Worm (Caenorhabditis elegans) whole organism, L1 larva: ENCODE data around the gene T12G3.4.

Experiments
- C04F5.9 ChIP-seq: sonication (generic microtip); optimal IDR thresholded peaks from 2 replicates; lab custom pipeline; 2016; ENCODE audit warnings: missing genetic modification characterization, missing compliant biosample characterization
- C16A3.4 ChIP-seq: fragments of 150-350 bp; optimal IDR thresholded peaks from 2 replicates; lab custom pipeline; 2014; ENCODE audit warnings: missing biosample characterization, missing genetic modification characterization
- F16B12.6 ChIP-seq: fragments of 150-350 bp; optimal IDR thresholded peaks from 2 replicates; lab custom pipeline; 2014; ENCODE audit warnings: missing biosample characterization, missing genetic modification characterization
- Y116A8C.19 ChIP-seq: sonication (generic microtip); optimal IDR thresholded peaks from 2 replicates; lab custom pipeline; 2016; ENCODE audit warnings: missing compliant biosample characterization, missing genetic modification characterization, borderline replicate concordance
- aha-1 ChIP-seq: fragments of 150-350 bp; optimal IDR thresholded peaks from 2 replicates; lab custom pipeline; 2014; ENCODE audit warnings: missing biosample characterization, missing genetic modification characterization
- alr-1 ChIP-seq: fragments of 200-800 bp; sonication (Bioruptor generic); optimal IDR thresholded peaks from 2 replicates; lab custom pipeline; 2018; ENCODE audit warnings: borderline replicate concordance, mild to moderate bottlenecking, missing genetic modification characterization, missing compliant biosample characterization
- aly-2 ChIP-seq: fragments of 150-350 bp; optimal IDR thresholded peaks from 2 replicates; lab custom pipeline; 2014; ENCODE audit warnings: missing biosample characterization, missing genetic modification characterization
- ama-1 ChIP-seq: fragments of 150-350 bp; optimal IDR thresholded peaks from 2 replicates; lab custom pipeline; 2014
- ceh-8 ChIP-seq: fragments of 200-800 bp; sonication (Bioruptor generic); optimal IDR thresholded peaks from 2 replicates; lab custom pipeline; 2018; ENCODE audit warnings: mild to moderate bottlenecking, missing genetic modification characterization, moderate library complexity, missing compliant biosample characterization
- ceh-82 ChIP-seq, 3 experiments: fragments of 150-350 bp in 1 of 3; sonication (generic microtip) in 2 of 3; optimal IDR thresholded peaks; 2 replicates each; lab custom pipeline; 2014 to 2017; ENCODE audit warnings: missing biosample characterization in 3 of 3, missing genetic modification characterization in 3 of 3
- ces-1 ChIP-seq: fragments of 150-350 bp; optimal IDR thresholded peaks from 2 replicates; lab custom pipeline; 2014; ENCODE audit warnings: missing biosample characterization, missing genetic modification reagents, missing genetic modification characterization
- dpl-1 ChIP-seq, 3 experiments: fragments of 150-350 bp in 2 of 3; sonication (generic microtip) in 1 of 3; optimal IDR thresholded peaks; 2 replicates each; lab custom pipeline; 2014 to 2017; ENCODE audit warnings: missing biosample characterization in 3 of 3, missing genetic modification characterization in 3 of 3, missing genetic modification reagents in 3 of 3
- dsc-1 ChIP-seq: sonication (generic microtip); optimal IDR thresholded peaks from 2 replicates; lab custom pipeline; 2016; ENCODE audit warnings: mild to moderate bottlenecking, missing genetic modification characterization, missing compliant biosample characterization
- efl-3 ChIP-seq: fragments of 200-800 bp; sonication (Bioruptor generic); optimal IDR thresholded peaks from 2 replicates; lab custom pipeline; 2018; ENCODE audit warnings: mild to moderate bottlenecking, missing genetic modification characterization, missing compliant biosample characterization
- elt-2 ChIP-seq: sonication (generic microtip); optimal IDR thresholded peaks from 2 replicates; lab custom pipeline; 2016; ENCODE audit warnings: missing genetic modification characterization, mild to moderate bottlenecking, inconsistent platforms, missing compliant biosample characterization, missing genetic modification reagents
- elt-3 ChIP-seq, 6 experiments: fragments of 150-350 bp in 1 of 6; sonication (generic microtip); optimal IDR thresholded peaks; 2 replicates each; lab custom pipeline; 2017 to 2018; ENCODE audit warnings: missing biosample characterization in 6 of 6, missing genetic modification characterization in 6 of 6, inconsistent platforms in 1 of 6
- fkh-10 ChIP-seq: sonication (generic microtip); optimal IDR thresholded peaks from 2 replicates; lab custom pipeline; 2017; ENCODE audit warnings: missing biosample characterization, missing genetic modification reagents, missing genetic modification characterization
- grh-1 ChIP-seq: fragments of 200-800 bp; sonication (Bioruptor generic); IDR thresholded peaks from 2 replicates; pipeline ENCODE4 v1.3.6; 2022; ENCODE audit warnings: missing genetic modification reagents, missing genetic modification characterization, missing compliant biosample characterization
- irx-1 ChIP-seq: sonication (generic microtip); optimal IDR thresholded peaks from 2 replicates; lab custom pipeline; 2016; ENCODE audit warnings: missing genetic modification characterization, missing compliant biosample characterization
- isw-1 ChIP-seq: fragments of 200-800 bp; sonication (Bioruptor generic); IDR thresholded peaks from 2 replicates; pipeline ENCODE4 v1.3.6; 2022; ENCODE audit warnings: missing genetic modification characterization, missing compliant biosample characterization
- lin-13 ChIP-seq: fragments of 150-350 bp; optimal IDR thresholded peaks from 2 replicates; lab custom pipeline; 2014; ENCODE audit warnings: missing biosample characterization, missing genetic modification reagents, missing genetic modification characterization
- lin-15B ChIP-seq: fragments of 150-350 bp; sonication (generic microtip); optimal IDR thresholded peaks from 3 replicates; lab custom pipeline; 2014; ENCODE audit warnings: missing biosample characterization, missing genetic modification characterization
- lin-35 ChIP-seq, 2 experiments: fragments of 150-350 bp; optimal IDR thresholded peaks; 2 replicates each; lab custom pipeline; 2014; ENCODE audit warnings: missing biosample characterization in 2 of 2, missing genetic modification characterization in 2 of 2, missing genetic modification reagents in 2 of 2
- lin-39 ChIP-seq: fragments of 150-350 bp; optimal IDR thresholded peaks from 2 replicates; lab custom pipeline; 2014; ENCODE audit warnings: missing biosample characterization, missing genetic modification reagents, missing genetic modification characterization
- lir-3 ChIP-seq: sonication (generic microtip); optimal IDR thresholded peaks from 2 replicates; lab custom pipeline; 2016; ENCODE audit warnings: mild to moderate bottlenecking, missing genetic modification characterization, moderate library complexity, missing compliant biosample characterization; ENCODE audit not compliant: poor library complexity
- lsy-2 ChIP-seq, 2 experiments: fragments of 150-350 bp; optimal IDR thresholded peaks; 2 replicates each; lab custom pipeline; 2014; ENCODE audit warnings: missing biosample characterization in 2 of 2, missing genetic modification characterization in 2 of 2
- mep-1 ChIP-seq: fragments of 150-350 bp; optimal IDR thresholded peaks from 2 replicates; lab custom pipeline; 2014; ENCODE audit warnings: missing biosample characterization, missing genetic modification characterization
- nhr-19 ChIP-seq: fragments of 200-800 bp; sonication (Bioruptor generic); conservative IDR thresholded peaks from 2 replicates; pipeline ENCODE4 v1.3.6; 2022; ENCODE audit warnings: missing genetic modification characterization, missing compliant biosample characterization
- nhr-237 ChIP-seq: fragments of 150-350 bp; optimal IDR thresholded peaks from 2 replicates; lab custom pipeline; 2014; ENCODE audit warnings: missing biosample characterization, missing genetic modification characterization
- nhr-28 ChIP-seq: fragments of 150-350 bp; optimal IDR thresholded peaks from 2 replicates; lab custom pipeline; 2014; ENCODE audit warnings: missing biosample characterization, missing genetic modification characterization
- nhr-47 ChIP-seq: sonication (generic microtip); optimal IDR thresholded peaks from 2 replicates; lab custom pipeline; 2016; ENCODE audit warnings: mild to moderate bottlenecking, missing genetic modification characterization, moderate library complexity, missing compliant biosample characterization
- nhr-71 ChIP-seq: sonication (generic microtip); optimal IDR thresholded peaks from 2 replicates; lab custom pipeline; 2016; ENCODE audit warnings: mild to moderate bottlenecking, missing genetic modification characterization, moderate library complexity, missing compliant biosample characterization
- nhr-76 ChIP-seq: sonication (generic microtip); optimal IDR thresholded peaks from 2 replicates; lab custom pipeline; 2017; ENCODE audit warnings: missing biosample characterization, missing genetic modification characterization
- nhr-77 ChIP-seq: fragments of 150-350 bp; optimal IDR thresholded peaks from 2 replicates; lab custom pipeline; 2014; ENCODE audit warnings: missing biosample characterization, missing genetic modification characterization
- nhr-85 ChIP-seq: sonication (generic microtip); peaks from one replicate; lab custom pipeline; 2016; ENCODE audit warnings: missing genetic modification characterization, inconsistent platforms, missing compliant biosample characterization
- nhr-90 ChIP-seq: sonication (generic microtip); optimal IDR thresholded peaks from 2 replicates; lab custom pipeline; 2016; ENCODE audit warnings: mild to moderate bottlenecking, missing genetic modification characterization, missing compliant biosample characterization; ENCODE audit not compliant: poor library complexity
- pag-3 ChIP-seq: sonication (generic microtip); optimal IDR thresholded peaks from 2 replicates; lab custom pipeline; 2017; ENCODE audit warnings: missing genetic modification characterization, mild to moderate bottlenecking, missing compliant biosample characterization, antibody characterized with exemption, borderline replicate concordance; ENCODE audit not compliant: insufficient read depth
- pqm-1 ChIP-seq: sonication (generic microtip); optimal IDR thresholded peaks from 3 replicates; lab custom pipeline; 2017; ENCODE audit warnings: missing biosample characterization, missing genetic modification characterization
- rnt-1 ChIP-seq: sonication (generic microtip); optimal IDR thresholded peaks from 2 replicates; lab custom pipeline; 2016; ENCODE audit warnings: mild to moderate bottlenecking, missing genetic modification characterization, moderate library complexity, missing compliant biosample characterization
- skn-1 ChIP-seq: fragments of 150-350 bp; optimal IDR thresholded peaks from 2 replicates; lab custom pipeline; 2014; ENCODE audit warnings: missing biosample characterization, missing genetic modification characterization
- snu-23 ChIP-seq: sonication (generic microtip); optimal IDR thresholded peaks from 2 replicates; lab custom pipeline; 2016; ENCODE audit warnings: missing genetic modification characterization, missing compliant biosample characterization
- sox-4 ChIP-seq: sonication (generic microtip); optimal IDR thresholded peaks from 2 replicates; lab custom pipeline; 2016; ENCODE audit warnings: missing genetic modification characterization, missing compliant biosample characterization
- tbx-2 ChIP-seq: sonication (generic microtip); optimal IDR thresholded peaks from 2 replicates; lab custom pipeline; 2016; ENCODE audit warnings: missing genetic modification characterization, missing compliant biosample characterization
- unc-86 ChIP-seq: sonication (generic microtip); optimal IDR thresholded peaks from 2 replicates; lab custom pipeline; 2016; ENCODE audit warnings: missing genetic modification characterization, missing compliant biosample characterization
- unc-98 ChIP-seq: fragments of 200-800 bp; sonication (Bioruptor generic); IDR thresholded peaks from 2 replicates; pipeline ENCODE4 v1.3.6; 2022; ENCODE audit warnings: missing genetic modification characterization, missing compliant biosample characterization
- ztf-4 ChIP-seq: fragments of 150-350 bp; optimal IDR thresholded peaks from 2 replicates; lab custom pipeline; 2014; ENCODE audit warnings: missing biosample characterization, missing genetic modification characterization

The T12G3.4 gene

ce11 chrIV:12086498-12086897 is 38.4 kb downstream of the T12G3.4 start (continued):
- no peak for TF ChIP-seq lin-39 (tag; lab: Kevin White, UChicago)
- peak; percentile 33 for TF ChIP-seq F16B12.6 (tag; lab: Kevin White, UChicago)
- 0 out of 2 replicates have a peak, but pooled peaks have one; percentile 21 for TF ChIP-seq grh-1 (GFP tag; lab: Robert Waterston, UW)
- peak; percentile 78 for TF ChIP-seq nhr-47 (tag; lab: Kevin White, UChicago)
- TF ChIP-seq lin-13 (GFP tag; lab: Kevin White, UChicago): peak; percentile 60
- no peak for TF ChIP-seq aly-2 (tag; lab: Kevin White, UChicago)
- TF ChIP-seq lsy-2 (tag; optimal IDR thresholded peaks at IDR 0.05; lab: Kevin White, UChicago): peak; percentile 56 to 59
- no peak for TF ChIP-seq aha-1 (tag; lab: Kevin White, UChicago)
- TF ChIP-seq ces-1: no peak
- TF ChIP-seq irx-1 (tag; lab: Kevin White, UChicago): peak; percentile 34
- no peak for TF ChIP-seq pag-3 (tag; lab: Kevin White, UChicago)
- TF ChIP-seq dsc-1: peak; percentile 65
- TF ChIP-seq lin-15B (tag; lab: Kevin White, UChicago): peak; percentile 32
- TF ChIP-seq unc-86: peak; percentile 28
- peak; percentile 80 for TF ChIP-seq snu-23 (GFP tag; lab: Kevin White, UChicago)
- no peak for TF ChIP-seq nhr-237 (tag; lab: Kevin White, UChicago)
- TF ChIP-seq sox-4 (tag; lab: Kevin White, UChicago): no peak
- no peak for TF ChIP-seq ama-1 (lab: Kevin White, UChicago)
- TF ChIP-seq lin-35 (GFP tag; optimal IDR thresholded peaks at IDR 0.05; lab: Kevin White, UChicago): peak; percentile 53 to 83
- no peak for TF ChIP-seq alr-1
- TF ChIP-seq nhr-76 (tag; lab: Kevin White, UChicago): peak; percentile 38
- peak; percentile 26 for TF ChIP-seq fkh-10 (GFP tag; lab: Kevin White, UChicago)
- peak; percentile 77 for TF ChIP-seq nhr-71 (tag; lab: Kevin White, UChicago)
- TF ChIP-seq C16A3.4: peak; percentile 73
- TF ChIP-seq dpl-1 (GFP tag; optimal IDR thresholded peaks at IDR 0.05; lab: Kevin White, UChicago): peak; percentile 41 to 51 (median 42)
- no peak for TF ChIP-seq isw-1 (GFP tag; lab: Robert Waterston, UW)
- TF ChIP-seq ztf-4: peak; percentile 62
- TF ChIP-seq C04F5.9 (tag; lab: Kevin White, UChicago): no peak
- TF ChIP-seq nhr-85 (tag; lab: Kevin White, UChicago): peak; percentile 67
- TF ChIP-seq rnt-1 (tag; lab: Kevin White, UChicago): peak; percentile 86
- TF ChIP-seq nhr-19 (GFP tag; lab: Robert Waterston, UW): peak; percentile 69
- peak; percentile 34 for TF ChIP-seq lir-3
- no peak for TF ChIP-seq pqm-1 (tag; lab: Kevin White, UChicago)
- TF ChIP-seq skn-1 (tag; lab: Kevin White, UChicago): peak; percentile 52
- TF ChIP-seq ceh-8 (GFP tag; lab: Kevin White, UChicago): peak; percentile 36
- no peak for TF ChIP-seq nhr-28 (tag; lab: Kevin White, UChicago)
- TF ChIP-seq Y116A8C.19 (tag; lab: Kevin White, UChicago): no peak
- peak; percentile 71 for TF ChIP-seq nhr-77 (tag; lab: Kevin White, UChicago)
- 0 out of 2 replicates have a peak, but pooled peaks have one; percentile 32 for TF ChIP-seq unc-98
- peak; percentile 13 for TF ChIP-seq elt-2
- TF ChIP-seq ceh-82 (tag; optimal IDR thresholded peaks at IDR 0.05; lab: Kevin White, UChicago): peak; percentile 36 to 68 (median 57)
- TF ChIP-seq tbx-2: peak; percentile 55
- TF ChIP-seq mep-1 (tag; lab: Kevin White, UChicago): peak; percentile 67
- peak in 4 of 6 experiments; percentile 41 to 59 (median 48) for TF ChIP-seq elt-3 (tag; optimal IDR thresholded peaks at IDR 0.05; lab: Kevin White, UChicago)
- TF ChIP-seq efl-3: no peak
- peak; percentile 85 for TF ChIP-seq nhr-90 (tag; lab: Kevin White, UChicago)
